Worm (Caenorhabditis elegans) whole organism, midembryonic: ENCODE measurements around the gene C29H12.6.

Experiments
- flt-1 ChIP-seq: fragments of 200-800 bp; sonication (Bioruptor generic); IDR thresholded peaks from 2 replicates; pipeline ENCODE4 v1.3.6; 2022; ENCODE audit warnings: missing genetic modification characterization, missing compliant biosample characterization
- klf-2 ChIP-seq: fragments of 200-800 bp; sonication (Bioruptor generic); conservative IDR thresholded peaks from 2 replicates; pipeline ENCODE4 v1.3.6; 2022; ENCODE audit warnings: missing genetic modification reagents, missing genetic modification characterization, missing compliant biosample characterization
- ref-1 ChIP-seq: fragments of 200-800 bp; sonication (Bioruptor generic); conservative IDR thresholded peaks from 2 replicates; pipeline ENCODE4 v1.3.6; 2022; ENCODE audit warnings: missing genetic modification reagents, missing genetic modification characterization, missing compliant biosample characterization
- ztf-23 ChIP-seq: fragments of 200-800 bp; sonication (Bioruptor generic); IDR thresholded peaks from 2 replicates; pipeline ENCODE4 v1.3.6; 2022; ENCODE audit warnings: missing genetic modification reagents, missing genetic modification characterization, missing compliant biosample characterization

ce11 chrII:6099500-6099899 lies 18.6 kb downstream of the C29H12.6 start, which contains the start of gene rgs-3:
- TF ChIP-seq flt-1 (GFP tag; lab: Robert Waterston, UW) (no peak), ref-1 (GFP tag; lab: Robert Waterston, UW) (no peak), klf-2 (no peak), ztf-23 (GFP tag; lab: Robert Waterston, UW) (no peak)
